Worm (Caenorhabditis elegans) whole organism, L1 larva: ENCODE measurements around the gene mel-11.
A peak's percentile ranks its signal among the peaks of the same experiment; 100 is the strongest.

ENCODE experiments used
- C16A3.4 ChIP-seq: fragments of 150-350 bp; optimal IDR thresholded peaks from 2 replicates; lab custom pipeline; 2014; ENCODE audit warnings: missing biosample characterization, missing genetic modification characterization
- C34B4.2 ChIP-seq: sonication (generic microtip); optimal IDR thresholded peaks from 2 replicates; lab custom pipeline; 2017; ENCODE audit warnings: mild to moderate bottlenecking, missing genetic modification characterization, missing compliant biosample characterization
- Y116A8C.19 ChIP-seq: sonication (generic microtip); optimal IDR thresholded peaks from 2 replicates; lab custom pipeline; 2016; ENCODE audit warnings: missing compliant biosample characterization, missing genetic modification characterization, borderline replicate concordance
- aha-1 ChIP-seq: fragments of 150-350 bp; optimal IDR thresholded peaks from 2 replicates; lab custom pipeline; 2014; ENCODE audit warnings: missing biosample characterization, missing genetic modification characterization
- alr-1 ChIP-seq: fragments of 200-800 bp; sonication (Bioruptor generic); optimal IDR thresholded peaks from 2 replicates; lab custom pipeline; 2018; ENCODE audit warnings: borderline replicate concordance, mild to moderate bottlenecking, missing genetic modification characterization, missing compliant biosample characterization
- blmp-1 ChIP-seq: fragments of 150-350 bp; optimal IDR thresholded peaks from 2 replicates; lab custom pipeline; 2014; ENCODE audit warnings: missing biosample characterization, missing genetic modification characterization
- ceh-63 ChIP-seq: fragments of 200-800 bp; sonication (Bioruptor generic); optimal IDR thresholded peaks from 2 replicates; lab custom pipeline; 2018; ENCODE audit warnings: mild to moderate bottlenecking, missing genetic modification characterization, missing compliant biosample characterization
- ceh-90 ChIP-seq: sonication (generic microtip); optimal IDR thresholded peaks from 2 replicates; lab custom pipeline; 2016; ENCODE audit warnings: missing genetic modification characterization, missing compliant biosample characterization
- dpl-1 ChIP-seq, 3 experiments: fragments of 150-350 bp in 2 of 3; sonication (generic microtip) in 1 of 3; optimal IDR thresholded peaks; 2 replicates each; lab custom pipeline; 2014 to 2017; ENCODE audit warnings: missing biosample characterization in 3 of 3, missing genetic modification characterization in 3 of 3, missing genetic modification reagents in 3 of 3
- efl-1 ChIP-seq, 4 experiments: fragments of 150-350 bp; optimal IDR thresholded peaks in 3 of 4; peaks in 1 of 4; 1 replicate in 1 of 4; 2 replicates in 3 of 4; lab custom pipeline; 2014; ENCODE audit warnings: missing biosample characterization in 2 of 4, missing genetic modification characterization in 2 of 4, missing genetic modification reagents in 2 of 4
- egl-27 ChIP-seq, 2 experiments: fragments of 150-350 bp in 1 of 2; sonication (generic microtip); optimal IDR thresholded peaks; 3 replicates each; lab custom pipeline; 2017 to 2018; ENCODE audit warnings: missing biosample characterization in 2 of 2, missing genetic modification characterization in 2 of 2, missing genetic modification reagents in 2 of 2
- fkh-8 ChIP-seq: sonication (generic microtip); optimal IDR thresholded peaks from 2 replicates; lab custom pipeline; 2016; ENCODE audit warnings: mild to moderate bottlenecking, missing genetic modification characterization, missing compliant biosample characterization
- grh-1 ChIP-seq: fragments of 200-800 bp; sonication (Bioruptor generic); IDR thresholded peaks from 2 replicates; pipeline ENCODE4 v1.3.6; 2022; ENCODE audit warnings: missing genetic modification reagents, missing genetic modification characterization, missing compliant biosample characterization
- hlh-4 ChIP-seq: sonication (generic microtip); optimal IDR thresholded peaks from 2 replicates; lab custom pipeline; 2016; ENCODE audit warnings: mild to moderate bottlenecking, missing genetic modification characterization, missing compliant biosample characterization
- irx-1 ChIP-seq: sonication (generic microtip); optimal IDR thresholded peaks from 2 replicates; lab custom pipeline; 2016; ENCODE audit warnings: missing genetic modification characterization, missing compliant biosample characterization
- isw-1 ChIP-seq: fragments of 200-800 bp; sonication (Bioruptor generic); IDR thresholded peaks from 2 replicates; pipeline ENCODE4 v1.3.6; 2022; ENCODE audit warnings: missing genetic modification characterization, missing compliant biosample characterization
- lin-13 ChIP-seq: fragments of 150-350 bp; optimal IDR thresholded peaks from 2 replicates; lab custom pipeline; 2014; ENCODE audit warnings: missing biosample characterization, missing genetic modification reagents, missing genetic modification characterization
- lin-14 ChIP-seq: fragments of 200-800 bp; sonication (Bioruptor generic); optimal IDR thresholded peaks from 2 replicates; lab custom pipeline; 2018; ENCODE audit warnings: mild to moderate bottlenecking, missing genetic modification characterization, moderate library complexity, missing compliant biosample characterization
- lin-35 ChIP-seq, 2 experiments: fragments of 150-350 bp; optimal IDR thresholded peaks; 2 replicates each; lab custom pipeline; 2014; ENCODE audit warnings: missing biosample characterization in 2 of 2, missing genetic modification characterization in 2 of 2, missing genetic modification reagents in 2 of 2
- lin-39 ChIP-seq: fragments of 150-350 bp; optimal IDR thresholded peaks from 2 replicates; lab custom pipeline; 2014; ENCODE audit warnings: missing biosample characterization, missing genetic modification reagents, missing genetic modification characterization
- lsy-2 ChIP-seq, 2 experiments: fragments of 150-350 bp; optimal IDR thresholded peaks; 2 replicates each; lab custom pipeline; 2014; ENCODE audit warnings: missing biosample characterization in 2 of 2, missing genetic modification characterization in 2 of 2
- mab-9 ChIP-seq: fragments of 200-800 bp; sonication (Bioruptor generic); IDR thresholded peaks from 2 replicates; pipeline ENCODE4 v1.3.6; 2022; ENCODE audit warnings: missing genetic modification reagents, missing genetic modification characterization, missing compliant biosample characterization
- mdl-1 ChIP-seq, 2 experiments: fragments of 150-350 bp; optimal IDR thresholded peaks; 2 replicates each; lab custom pipeline; 2014 to 2017; ENCODE audit warnings: missing biosample characterization in 2 of 2, missing genetic modification characterization in 2 of 2, inconsistent platforms in 1 of 2
- mef-2 ChIP-seq: fragments of 150-350 bp; optimal IDR thresholded peaks from 2 replicates; lab custom pipeline; 2014; ENCODE audit warnings: missing biosample characterization, missing genetic modification characterization
- mep-1 ChIP-seq: fragments of 150-350 bp; optimal IDR thresholded peaks from 2 replicates; lab custom pipeline; 2014; ENCODE audit warnings: missing biosample characterization, missing genetic modification characterization
- nhr-11 ChIP-seq: fragments of 150-350 bp; optimal IDR thresholded peaks from 2 replicates; lab custom pipeline; 2014; ENCODE audit warnings: missing biosample characterization, missing genetic modification characterization
- nhr-19 ChIP-seq: fragments of 200-800 bp; sonication (Bioruptor generic); conservative IDR thresholded peaks from 2 replicates; pipeline ENCODE4 v1.3.6; 2022; ENCODE audit warnings: missing genetic modification characterization, missing compliant biosample characterization
- nhr-20 ChIP-seq: sonication (generic microtip); optimal IDR thresholded peaks from 2 replicates; lab custom pipeline; 2016; ENCODE audit warnings: mild to moderate bottlenecking, missing genetic modification characterization, missing compliant biosample characterization
- nhr-47 ChIP-seq: sonication (generic microtip); optimal IDR thresholded peaks from 2 replicates; lab custom pipeline; 2016; ENCODE audit warnings: mild to moderate bottlenecking, missing genetic modification characterization, moderate library complexity, missing compliant biosample characterization
- nhr-71 ChIP-seq: sonication (generic microtip); optimal IDR thresholded peaks from 2 replicates; lab custom pipeline; 2016; ENCODE audit warnings: mild to moderate bottlenecking, missing genetic modification characterization, moderate library complexity, missing compliant biosample characterization
- nhr-77 ChIP-seq: fragments of 150-350 bp; optimal IDR thresholded peaks from 2 replicates; lab custom pipeline; 2014; ENCODE audit warnings: missing biosample characterization, missing genetic modification characterization
- nhr-84 ChIP-seq: sonication (generic microtip); optimal IDR thresholded peaks from 2 replicates; lab custom pipeline; 2017; ENCODE audit warnings: missing biosample characterization, missing genetic modification characterization
- pag-3 ChIP-seq: sonication (generic microtip); optimal IDR thresholded peaks from 2 replicates; lab custom pipeline; 2017; ENCODE audit warnings: missing genetic modification characterization, mild to moderate bottlenecking, missing compliant biosample characterization, antibody characterized with exemption, borderline replicate concordance; ENCODE audit not compliant: insufficient read depth
- pqm-1 ChIP-seq: sonication (generic microtip); optimal IDR thresholded peaks from 3 replicates; lab custom pipeline; 2017; ENCODE audit warnings: missing biosample characterization, missing genetic modification characterization
- rnt-1 ChIP-seq: sonication (generic microtip); optimal IDR thresholded peaks from 2 replicates; lab custom pipeline; 2016; ENCODE audit warnings: mild to moderate bottlenecking, missing genetic modification characterization, moderate library complexity, missing compliant biosample characterization
- skn-1 ChIP-seq: fragments of 150-350 bp; optimal IDR thresholded peaks from 2 replicates; lab custom pipeline; 2014; ENCODE audit warnings: missing biosample characterization, missing genetic modification characterization
- snpc-4 ChIP-seq: fragments of 150-350 bp; optimal IDR thresholded peaks from 2 replicates; lab custom pipeline; 2014; ENCODE audit warnings: missing biosample characterization, missing genetic modification characterization
- snu-23 ChIP-seq: sonication (generic microtip); optimal IDR thresholded peaks from 2 replicates; lab custom pipeline; 2016; ENCODE audit warnings: missing genetic modification characterization, missing compliant biosample characterization
- sox-4 ChIP-seq: sonication (generic microtip); optimal IDR thresholded peaks from 2 replicates; lab custom pipeline; 2016; ENCODE audit warnings: missing genetic modification characterization, missing compliant biosample characterization
- swsn-7 ChIP-seq: sonication (generic microtip); optimal IDR thresholded peaks from 2 replicates; lab custom pipeline; 2016; ENCODE audit warnings: missing genetic modification characterization, missing compliant biosample characterization
- tbx-2 ChIP-seq: sonication (generic microtip); optimal IDR thresholded peaks from 2 replicates; lab custom pipeline; 2016; ENCODE audit warnings: missing genetic modification characterization, missing compliant biosample characterization
- tlp-1 ChIP-seq: fragments of 150-350 bp; optimal IDR thresholded peaks from 2 replicates; lab custom pipeline; 2014; ENCODE audit warnings: missing biosample characterization, missing genetic modification characterization
- unc-130 ChIP-seq: fragments of 150-350 bp; optimal IDR thresholded peaks from 2 replicates; lab custom pipeline; 2017; ENCODE audit warnings: missing biosample characterization, missing genetic modification characterization, inconsistent platforms
- unc-30 ChIP-seq: sonication (generic microtip); optimal IDR thresholded peaks from 2 replicates; lab custom pipeline; 2017; ENCODE audit warnings: missing biosample characterization, missing genetic modification characterization
- xbp-1 ChIP-seq: sonication (generic microtip); optimal IDR thresholded peaks from 2 replicates; lab custom pipeline; 2016; ENCODE audit warnings: missing genetic modification characterization, missing compliant biosample characterization
- zag-1 ChIP-seq: fragments of 150-350 bp; optimal IDR thresholded peaks from 2 replicates; lab custom pipeline; 2014; ENCODE audit warnings: missing biosample characterization, missing genetic modification characterization
- ztf-4 ChIP-seq: fragments of 150-350 bp; optimal IDR thresholded peaks from 2 replicates; lab custom pipeline; 2014; ENCODE audit warnings: missing biosample characterization, missing genetic modification characterization

Gene mel-11

DNA sequence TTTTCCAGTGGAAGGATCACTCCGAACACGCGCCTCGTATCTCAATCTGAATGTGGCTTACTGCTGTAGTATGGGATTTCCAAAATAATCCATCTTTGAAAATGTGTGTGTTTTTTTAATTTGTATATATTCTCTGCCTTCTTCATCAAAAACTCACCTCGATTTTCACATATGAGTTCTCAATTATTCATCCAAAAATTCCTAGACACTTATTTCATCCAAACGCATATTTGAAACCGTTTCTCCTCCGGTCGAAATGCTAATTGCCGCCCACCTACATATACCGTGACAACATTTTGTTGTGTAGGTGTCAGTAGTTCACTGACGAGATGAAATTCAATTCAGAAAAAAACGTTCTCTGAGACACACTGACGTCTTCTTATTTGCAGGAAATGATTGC lies 10.9 kb upstream of the mel-11 start:
- TF ChIP-seq nhr-11 (tag; lab: Kevin White, UChicago) (no peak), sox-4 (tag; lab: Kevin White, UChicago) (no peak), lsy-2 (tag; optimal IDR thresholded peaks at IDR 0.05; lab: Kevin White, UChicago) (no peak), swsn-7 (tag; lab: Kevin White, UChicago) (no peak), snu-23 (no peak), nhr-47 (tag; lab: Kevin White, UChicago) (no peak), pag-3 (tag; lab: Kevin White, UChicago) (no peak), fkh-8 (no peak), irx-1 (tag; lab: Kevin White, UChicago) (no peak), zag-1 (tag; lab: Kevin White, UChicago) (no peak), grh-1 (GFP tag; lab: Robert Waterston, UW) (no peak), nhr-20 (tag; lab: Kevin White, UChicago) (no peak), isw-1 (no peak), ceh-90 (no peak), Y116A8C.19 (no peak), C34B4.2 (no peak), tlp-1 (tag; lab: Kevin White, UChicago) (no peak)

DNA sequence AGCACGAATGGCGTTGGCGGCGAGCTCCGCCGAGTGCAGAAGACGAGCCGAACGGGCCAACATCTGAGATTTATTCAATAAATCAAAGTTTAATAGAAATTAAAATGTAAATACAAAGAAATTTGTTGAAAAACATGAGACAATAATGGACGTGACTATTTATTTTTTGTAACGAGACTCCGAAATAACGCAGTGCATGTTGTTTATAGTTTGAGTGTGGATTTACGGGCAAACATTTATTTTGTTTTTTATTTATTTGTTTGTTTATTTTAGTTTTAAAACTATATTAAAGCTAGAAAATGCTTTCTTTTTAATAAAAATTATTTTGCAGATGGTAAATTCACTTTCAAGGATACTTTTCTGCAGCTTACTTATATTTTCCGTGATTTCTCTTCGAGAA lies 5.7 kb upstream of the mel-11 start, which contains the start of the genes sdhb-1 and cup-15:
Gene sdhb-1 (minus strand): TSS at position 63 of the 400 bp plus-strand sequence.
Gene cup-15 (plus strand): TSS at position 332 of the 400 bp plus-strand sequence.
- TF ChIP-seq egl-27 (tag; optimal IDR thresholded peaks at IDR 0.05; lab: Kevin White, UChicago) = no peak
- no peak for TF ChIP-seq irx-1 (tag; lab: Kevin White, UChicago)
- TF ChIP-seq rnt-1 = no peak
- peak; percentile 27 for TF ChIP-seq blmp-1 (tag; lab: Kevin White, UChicago)
- TF ChIP-seq lin-14 (GFP tag; lab: Kevin White, UChicago) = peak; percentile 27
- peak; percentile 1 for TF ChIP-seq snu-23
- no peak for TF ChIP-seq nhr-84 (tag; lab: Kevin White, UChicago)
- peak; percentile 26 to 53 for TF ChIP-seq lsy-2 (tag; optimal IDR thresholded peaks at IDR 0.05; lab: Kevin White, UChicago)
- no peak for TF ChIP-seq grh-1 (GFP tag; lab: Robert Waterston, UW)
- no peak for TF ChIP-seq lin-13 (GFP tag; lab: Kevin White, UChicago)
- peak; percentile 13 to 14 for TF ChIP-seq efl-1 (optimal IDR thresholded peaks at IDR 0.05; lab: Kevin White, UChicago)
- TF ChIP-seq efl-1 (GFP tag; optimal IDR thresholded peaks at IDR 0.05 in 1 of 2; lab: Kevin White, UChicago) = no peak
- TF ChIP-seq ztf-4 (tag; lab: Kevin White, UChicago) = no peak
- no peak for TF ChIP-seq alr-1
- TF ChIP-seq nhr-77 (tag; lab: Kevin White, UChicago) = no peak
- no peak for TF ChIP-seq aha-1 (tag; lab: Kevin White, UChicago)
- TF ChIP-seq mab-9 = no peak
- peak in 1 of 2 experiments; percentile 53 for TF ChIP-seq lin-35 (GFP tag; optimal IDR thresholded peaks at IDR 0.05; lab: Kevin White, UChicago)
- TF ChIP-seq dpl-1 (GFP tag; optimal IDR thresholded peaks at IDR 0.05; lab: Kevin White, UChicago) = peak in 2 of 3 experiments; percentile 0 to 46
- peak; percentile 31 for TF ChIP-seq nhr-71 (tag; lab: Kevin White, UChicago)
- no peak for TF ChIP-seq unc-30 (tag; lab: Kevin White, UChicago)
- TF ChIP-seq ceh-63 (GFP tag; lab: Kevin White, UChicago) = no peak
- TF ChIP-seq, all 84 proteins: peak for 8

DNA sequence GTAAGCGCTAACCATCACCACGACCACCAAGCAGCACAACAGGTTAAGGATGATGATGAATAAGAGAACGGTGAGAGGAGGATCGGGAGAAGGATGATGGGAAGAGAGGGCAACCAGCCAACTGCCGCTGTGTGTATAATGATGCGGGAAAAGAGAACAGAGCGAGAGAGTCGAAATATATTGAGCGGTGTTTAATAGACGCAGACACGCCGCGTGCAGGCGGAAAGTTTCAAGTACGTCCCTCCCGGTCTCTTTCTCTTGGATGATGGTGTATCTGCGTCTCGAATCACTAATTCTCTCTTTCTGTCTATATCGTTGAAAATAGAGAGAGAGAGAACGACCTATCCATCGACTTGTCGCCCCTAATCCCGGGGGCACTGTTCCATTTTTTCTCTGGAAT lies 1.6 kb upstream of the mel-11 start:
- TF ChIP-seq blmp-1 (tag; lab: Kevin White, UChicago) = peak; percentile 59
- TF ChIP-seq nhr-20 (tag; lab: Kevin White, UChicago) = peak; percentile 58
- TF ChIP-seq lin-14 (GFP tag; lab: Kevin White, UChicago) = peak; percentile 91
- peak in 1 of 2 experiments; percentile 68 for TF ChIP-seq lsy-2 (tag; optimal IDR thresholded peaks at IDR 0.05; lab: Kevin White, UChicago)
- peak; percentile 63 for TF ChIP-seq unc-130 (tag; lab: Kevin White, UChicago)
- no peak for TF ChIP-seq hlh-4 (tag; lab: Kevin White, UChicago)
- TF ChIP-seq nhr-71 (tag; lab: Kevin White, UChicago) = peak; percentile 65
- TF ChIP-seq snpc-4 (tag; lab: Kevin White, UChicago) = no peak
- TF ChIP-seq skn-1 (tag; lab: Kevin White, UChicago) = peak; percentile 34
- TF ChIP-seq rnt-1 = peak; percentile 50
- TF ChIP-seq ceh-63 (GFP tag; lab: Kevin White, UChicago) = no peak
- TF ChIP-seq C16A3.4 = peak; percentile 12
- peak; percentile 33 to 48 for TF ChIP-seq lin-35 (GFP tag; optimal IDR thresholded peaks at IDR 0.05; lab: Kevin White, UChicago)
- peak; percentile 50 for TF ChIP-seq nhr-19 (GFP tag; lab: Robert Waterston, UW)
- TF ChIP-seq efl-1 (optimal IDR thresholded peaks at IDR 0.05; lab: Kevin White, UChicago) = peak; percentile 47 to 49
- peak; percentile 11 to 89 for TF ChIP-seq efl-1 (GFP tag; optimal IDR thresholded peaks at IDR 0.05 in 1 of 2; lab: Kevin White, UChicago)
- no peak for TF ChIP-seq mef-2 (tag; lab: Kevin White, UChicago)
- peak; percentile 4 for TF ChIP-seq xbp-1 (tag; lab: Kevin White, UChicago)
- TF ChIP-seq zag-1 (tag; lab: Kevin White, UChicago) = no peak
- TF ChIP-seq snu-23 = peak; percentile 69
- TF ChIP-seq tbx-2 (tag; lab: Kevin White, UChicago) = peak; percentile 5
- TF ChIP-seq egl-27 (tag; optimal IDR thresholded peaks at IDR 0.05; lab: Kevin White, UChicago) = peak in 1 of 2 experiments; percentile 51
- TF ChIP-seq pqm-1 (tag; lab: Kevin White, UChicago) = no peak
- no peak for TF ChIP-seq lin-39
- peak; percentile 40 for TF ChIP-seq nhr-47 (tag; lab: Kevin White, UChicago)
- peak in 1 of 2 experiments; percentile 60 for TF ChIP-seq mdl-1 (tag; optimal IDR thresholded peaks at IDR 0.05; lab: Kevin White, UChicago)
- TF ChIP-seq mep-1 = peak; percentile 25
